Worm (Caenorhabditis elegans) whole organism, mixed stage, embryonic: ENCODE measurements around the gene R02F2.10.

Experiments
- ces-1 ChIP-seq: fragments of 150-350 bp; optimal IDR thresholded peaks from 2 replicates; lab custom pipeline; 2014; ENCODE audit warnings: missing biosample characterization, missing genetic modification reagents, missing genetic modification characterization
- elt-1 ChIP-seq: sonication (generic microtip); optimal IDR thresholded peaks from 2 replicates; lab custom pipeline; 2017; ENCODE audit warnings: missing genetic modification characterization, mild to moderate bottlenecking, missing compliant biosample characterization, antibody characterized with exemption, moderate library complexity, borderline replicate concordance; ENCODE audit not compliant: insufficient read depth
- elt-3 ChIP-seq: fragments of 150-350 bp; optimal IDR thresholded peaks from 2 replicates; lab custom pipeline; 2014; ENCODE audit warnings: missing biosample characterization, missing genetic modification characterization
- lsy-2 ChIP-seq: fragments of 150-350 bp; optimal IDR thresholded peaks from 2 replicates; lab custom pipeline; 2014; ENCODE audit warnings: missing biosample characterization, missing genetic modification characterization
- nhr-237 ChIP-seq: fragments of 150-350 bp; optimal IDR thresholded peaks from 2 replicates; lab custom pipeline; 2014; ENCODE audit warnings: missing biosample characterization, missing genetic modification characterization
- nhr-28 ChIP-seq: fragments of 150-350 bp; optimal IDR thresholded peaks from 2 replicates; lab custom pipeline; 2014; ENCODE audit warnings: missing biosample characterization, missing genetic modification characterization
- pha-4 ChIP-seq: fragments of 150-350 bp; optimal IDR thresholded peaks from 2 replicates; lab custom pipeline; 2018; ENCODE audit warnings: missing biosample characterization, missing genetic modification reagents, missing genetic modification characterization
- unc-120 ChIP-seq: sonication (generic microtip); optimal IDR thresholded peaks from 2 replicates; lab custom pipeline; 2017; ENCODE audit warnings: missing genetic modification characterization, missing compliant biosample characterization; ENCODE audit not compliant: poor library complexity, severe bottlenecking

DNA sequence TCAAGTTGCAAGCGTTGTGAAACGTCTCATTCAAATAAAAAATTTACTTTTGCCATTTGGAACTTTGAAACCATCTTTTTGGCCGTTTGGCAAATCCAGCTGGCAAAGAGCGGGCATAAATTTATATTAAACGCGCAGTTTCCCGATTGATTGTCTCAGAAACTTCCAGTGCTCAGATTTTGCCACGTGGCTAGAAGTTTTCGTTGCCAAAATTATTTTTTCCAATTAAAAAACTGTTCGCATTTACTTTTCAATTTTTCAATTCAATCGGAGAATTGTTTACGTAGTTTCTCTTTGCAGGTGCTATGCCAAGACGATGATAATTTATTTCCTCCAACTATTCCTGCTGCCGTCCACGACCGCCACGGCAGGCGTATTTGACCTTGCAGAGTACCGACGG is 24.8 kb upstream of the R02F2.10 start, which contains the start of gene F48E8.4:
- no peak for TF ChIP-seq nhr-28 (tag; lab: Kevin White, UChicago)
- no peak for TF ChIP-seq lsy-2 (tag; lab: Kevin White, UChicago)
- no peak for TF ChIP-seq elt-3 (tag; lab: Kevin White, UChicago)
- no peak for TF ChIP-seq pha-4 (tag; lab: Kevin White, UChicago)
- TF ChIP-seq ces-1 (GFP tag; lab: Kevin White, UChicago) = no peak
- no peak for TF ChIP-seq elt-1
- TF ChIP-seq unc-120 = no peak
- TF ChIP-seq nhr-237 = no peak
